Fruit fly (Drosophila melanogaster) whole organism, prepupa: ENCODE data around the gene CG31710.

Experiments
- CG1621 ChIP-seq: fragments of 200-800 bp; sonication (Bioruptor generic); optimal IDR thresholded peaks from 3 replicates; lab custom pipeline; 2018; ENCODE audit warnings: missing biosample characterization, mild to moderate bottlenecking, missing genetic modification characterization
- CG9139 ChIP-seq: fragments of 200-800 bp; sonication (Bioruptor generic); optimal IDR thresholded peaks from 3 replicates; lab custom pipeline; 2017; ENCODE audit warnings: missing biosample characterization, mild to moderate bottlenecking, missing genetic modification characterization
- Ets96B ChIP-seq: fragments of 200-800 bp; optimal IDR thresholded peaks from 2 replicates; lab custom pipeline; 2019; ENCODE audit warnings: missing biosample characterization, mild to moderate bottlenecking, missing genetic modification characterization, moderate library complexity
- Gug ChIP-seq: fragments of 200-800 bp; sonication (Bioruptor generic); IDR thresholded peaks from 2 replicates; pipeline ENCODE4 v1.3.6; 2022; ENCODE audit warnings: missing biosample characterization, missing genetic modification characterization
- Hr39 ChIP-seq: fragments of 200-800 bp; sonication (Bioruptor generic); optimal IDR thresholded peaks from 2 replicates; lab custom pipeline; 2016; ENCODE audit warnings: missing biosample characterization, missing genetic modification characterization
- Lpt ChIP-seq: fragments of 200-800 bp; sonication (Bioruptor generic); optimal IDR thresholded peaks from 3 replicates; lab custom pipeline; 2016; ENCODE audit warnings: missing biosample characterization, missing genetic modification characterization
- OdsH ChIP-seq: fragments of 200-800 bp; sonication (Bioruptor generic); optimal IDR thresholded peaks from 3 replicates; lab custom pipeline; 2016; ENCODE audit warnings: missing biosample characterization, missing genetic modification characterization
- Sox102F ChIP-seq: fragments of 200-800 bp; sonication (Bioruptor generic); optimal IDR thresholded peaks from 2 replicates; lab custom pipeline; 2016; ENCODE audit warnings: missing biosample characterization, mild to moderate bottlenecking, missing genetic modification characterization
- dac ChIP-seq: fragments of 200-800 bp; sonication (Bioruptor generic); optimal IDR thresholded peaks from 2 replicates; lab custom pipeline; 2017; ENCODE audit warnings: missing biosample characterization, mild to moderate bottlenecking, missing genetic modification characterization
- eg ChIP-seq: fragments of 200-800 bp; sonication (Bioruptor generic); IDR thresholded peaks from 3 replicates; pipeline ENCODE4 v1.3.6; 2022; ENCODE audit warnings: missing biosample characterization, missing genetic modification characterization
- svp ChIP-seq: fragments of 200-800 bp; sonication (Bioruptor generic); peaks from one replicate; lab custom pipeline; 2016; ENCODE audit warnings: missing biosample characterization, missing genetic modification characterization
- vri ChIP-seq: fragments of 200-800 bp; sonication (Bioruptor generic); optimal IDR thresholded peaks from 3 replicates; lab custom pipeline; 2016; ENCODE audit warnings: missing biosample characterization, mild to moderate bottlenecking, missing genetic modification characterization

dm6 chr2L:9698923-9699493 is 6.7 kb downstream of the CG31710 start, which contains the start of gene Pka-C1:
- peak; percentile 48; the same call in 1 of the 3 replicates for TF ChIP-seq eg (GFP tag; lab: Robert Waterston, UW)
- peak; percentile 96 for TF ChIP-seq CG1621 (tag; lab: Kevin White, UChicago)
- TF ChIP-seq svp, result no peak
- TF ChIP-seq Gug (GFP tag; lab: Robert Waterston, UW), result 0 out of 2 replicates have a peak, but pooled peaks have one; percentile 10
- TF ChIP-seq Lpt (GFP tag; lab: Kevin White, UChicago), result no peak
- TF ChIP-seq vri (GFP tag; lab: Kevin White, UChicago), result peak; percentile 63
- TF ChIP-seq OdsH (GFP tag; lab: Kevin White, UChicago), result peak; percentile 25
- TF ChIP-seq dac, result no peak
- no peak for TF ChIP-seq Hr39
- no peak for TF ChIP-seq CG9139 (GFP tag; lab: Kevin White, UChicago)
- no peak for TF ChIP-seq Sox102F (GFP tag; lab: Kevin White, UChicago)
- TF ChIP-seq Ets96B (tag; lab: Kevin White, UChicago), result no peak
